Worm (Caenorhabditis elegans) whole organism, L1 larva: ENCODE measurements around the gene C33H5.2.

ENCODE experiments used
- C04F5.9 ChIP-seq: sonication (generic microtip); optimal IDR thresholded peaks from 2 replicates; lab custom pipeline; 2016; ENCODE audit warnings: missing genetic modification characterization, missing compliant biosample characterization
- C16A3.4 ChIP-seq: fragments of 150-350 bp; optimal IDR thresholded peaks from 2 replicates; lab custom pipeline; 2014; ENCODE audit warnings: missing biosample characterization, missing genetic modification characterization
- C34B4.2 ChIP-seq: sonication (generic microtip); optimal IDR thresholded peaks from 2 replicates; lab custom pipeline; 2017; ENCODE audit warnings: mild to moderate bottlenecking, missing genetic modification characterization, missing compliant biosample characterization
- F16B12.6 ChIP-seq: fragments of 150-350 bp; optimal IDR thresholded peaks from 2 replicates; lab custom pipeline; 2014; ENCODE audit warnings: missing biosample characterization, missing genetic modification characterization
- Y116A8C.19 ChIP-seq: sonication (generic microtip); optimal IDR thresholded peaks from 2 replicates; lab custom pipeline; 2016; ENCODE audit warnings: missing compliant biosample characterization, missing genetic modification characterization, borderline replicate concordance
- ama-1 ChIP-seq: fragments of 150-350 bp; optimal IDR thresholded peaks from 2 replicates; lab custom pipeline; 2014
- dpl-1 ChIP-seq, 3 experiments: fragments of 150-350 bp in 2 of 3; sonication (generic microtip) in 1 of 3; optimal IDR thresholded peaks; 2 replicates each; lab custom pipeline; 2014 to 2017; ENCODE audit warnings: missing biosample characterization in 3 of 3, missing genetic modification characterization in 3 of 3, missing genetic modification reagents in 3 of 3
- dsc-1 ChIP-seq: sonication (generic microtip); optimal IDR thresholded peaks from 2 replicates; lab custom pipeline; 2016; ENCODE audit warnings: mild to moderate bottlenecking, missing genetic modification characterization, missing compliant biosample characterization
- efl-1 ChIP-seq, 4 experiments: fragments of 150-350 bp; optimal IDR thresholded peaks in 3 of 4; peaks in 1 of 4; 1 replicate in 1 of 4; 2 replicates in 3 of 4; lab custom pipeline; 2014; ENCODE audit warnings: missing biosample characterization in 2 of 4, missing genetic modification characterization in 2 of 4, missing genetic modification reagents in 2 of 4
- elt-2 ChIP-seq: sonication (generic microtip); optimal IDR thresholded peaks from 2 replicates; lab custom pipeline; 2016; ENCODE audit warnings: missing genetic modification characterization, mild to moderate bottlenecking, inconsistent platforms, missing compliant biosample characterization, missing genetic modification reagents
- elt-3 ChIP-seq, 6 experiments: fragments of 150-350 bp in 1 of 6; sonication (generic microtip); optimal IDR thresholded peaks; 2 replicates each; lab custom pipeline; 2017 to 2018; ENCODE audit warnings: missing biosample characterization in 6 of 6, missing genetic modification characterization in 6 of 6, inconsistent platforms in 1 of 6
- fkh-4 ChIP-seq: sonication (generic microtip); optimal IDR thresholded peaks from 2 replicates; lab custom pipeline; 2016; ENCODE audit warnings: missing compliant biosample characterization, missing genetic modification characterization, borderline replicate concordance
- fos-1 ChIP-seq: fragments of 150-350 bp; optimal IDR thresholded peaks from 2 replicates; lab custom pipeline; 2014; ENCODE audit warnings: missing biosample characterization, missing genetic modification characterization
- lin-14 ChIP-seq: fragments of 200-800 bp; sonication (Bioruptor generic); optimal IDR thresholded peaks from 2 replicates; lab custom pipeline; 2018; ENCODE audit warnings: mild to moderate bottlenecking, missing genetic modification characterization, moderate library complexity, missing compliant biosample characterization
- lin-15B ChIP-seq: fragments of 150-350 bp; sonication (generic microtip); optimal IDR thresholded peaks from 3 replicates; lab custom pipeline; 2014; ENCODE audit warnings: missing biosample characterization, missing genetic modification characterization
- lin-35 ChIP-seq, 2 experiments: fragments of 150-350 bp; optimal IDR thresholded peaks; 2 replicates each; lab custom pipeline; 2014; ENCODE audit warnings: missing biosample characterization in 2 of 2, missing genetic modification characterization in 2 of 2, missing genetic modification reagents in 2 of 2
- lin-39 ChIP-seq: fragments of 150-350 bp; optimal IDR thresholded peaks from 2 replicates; lab custom pipeline; 2014; ENCODE audit warnings: missing biosample characterization, missing genetic modification reagents, missing genetic modification characterization
- lir-3 ChIP-seq: sonication (generic microtip); optimal IDR thresholded peaks from 2 replicates; lab custom pipeline; 2016; ENCODE audit warnings: mild to moderate bottlenecking, missing genetic modification characterization, moderate library complexity, missing compliant biosample characterization; ENCODE audit not compliant: poor library complexity
- mep-1 ChIP-seq: fragments of 150-350 bp; optimal IDR thresholded peaks from 2 replicates; lab custom pipeline; 2014; ENCODE audit warnings: missing biosample characterization, missing genetic modification characterization
- nhr-11 ChIP-seq: fragments of 150-350 bp; optimal IDR thresholded peaks from 2 replicates; lab custom pipeline; 2014; ENCODE audit warnings: missing biosample characterization, missing genetic modification characterization
- nhr-20 ChIP-seq: sonication (generic microtip); optimal IDR thresholded peaks from 2 replicates; lab custom pipeline; 2016; ENCODE audit warnings: mild to moderate bottlenecking, missing genetic modification characterization, missing compliant biosample characterization
- nhr-28 ChIP-seq: fragments of 150-350 bp; optimal IDR thresholded peaks from 2 replicates; lab custom pipeline; 2014; ENCODE audit warnings: missing biosample characterization, missing genetic modification characterization
- nhr-76 ChIP-seq: sonication (generic microtip); optimal IDR thresholded peaks from 2 replicates; lab custom pipeline; 2017; ENCODE audit warnings: missing biosample characterization, missing genetic modification characterization
- nhr-77 ChIP-seq: fragments of 150-350 bp; optimal IDR thresholded peaks from 2 replicates; lab custom pipeline; 2014; ENCODE audit warnings: missing biosample characterization, missing genetic modification characterization
- nhr-84 ChIP-seq: sonication (generic microtip); optimal IDR thresholded peaks from 2 replicates; lab custom pipeline; 2017; ENCODE audit warnings: missing biosample characterization, missing genetic modification characterization
- pax-3 ChIP-seq: fragments of 200-800 bp; sonication (Bioruptor generic); optimal IDR thresholded peaks from 2 replicates; lab custom pipeline; 2018; ENCODE audit warnings: mild to moderate bottlenecking, missing genetic modification characterization, moderate library complexity, missing compliant biosample characterization
- pqm-1 ChIP-seq: sonication (generic microtip); optimal IDR thresholded peaks from 3 replicates; lab custom pipeline; 2017; ENCODE audit warnings: missing biosample characterization, missing genetic modification characterization
- skn-1 ChIP-seq: fragments of 150-350 bp; optimal IDR thresholded peaks from 2 replicates; lab custom pipeline; 2014; ENCODE audit warnings: missing biosample characterization, missing genetic modification characterization
- swsn-7 ChIP-seq: sonication (generic microtip); optimal IDR thresholded peaks from 2 replicates; lab custom pipeline; 2016; ENCODE audit warnings: missing genetic modification characterization, missing compliant biosample characterization
- unc-130 ChIP-seq: fragments of 150-350 bp; optimal IDR thresholded peaks from 2 replicates; lab custom pipeline; 2017; ENCODE audit warnings: missing biosample characterization, missing genetic modification characterization, inconsistent platforms
- unc-62 ChIP-seq: fragments of 150-350 bp; optimal IDR thresholded peaks from 2 replicates; lab custom pipeline; 2014; ENCODE audit warnings: missing biosample characterization, missing genetic modification reagents, missing genetic modification characterization
- unc-86 ChIP-seq: sonication (generic microtip); optimal IDR thresholded peaks from 2 replicates; lab custom pipeline; 2016; ENCODE audit warnings: missing genetic modification characterization, missing compliant biosample characterization
- unc-98 ChIP-seq: fragments of 200-800 bp; sonication (Bioruptor generic); IDR thresholded peaks from 2 replicates; pipeline ENCODE4 v1.3.6; 2022; ENCODE audit warnings: missing genetic modification characterization, missing compliant biosample characterization
- vab-15 ChIP-seq: sonication (generic microtip); optimal IDR thresholded peaks from 2 replicates; lab custom pipeline; 2017; ENCODE audit warnings: missing genotype, mild to moderate bottlenecking, missing genetic modification characterization, missing compliant biosample characterization
- zag-1 ChIP-seq: fragments of 150-350 bp; optimal IDR thresholded peaks from 2 replicates; lab custom pipeline; 2014; ENCODE audit warnings: missing biosample characterization, missing genetic modification characterization
- zip-4 ChIP-seq: fragments of 200-800 bp; sonication (Bioruptor generic); optimal IDR thresholded peaks from 2 replicates; lab custom pipeline; 2018; ENCODE audit warnings: mild to moderate bottlenecking, missing genetic modification characterization, moderate library complexity, missing compliant biosample characterization
- ztf-11 ChIP-seq, 2 experiments: sonication (generic microtip); optimal IDR thresholded peaks; 2 replicates each; lab custom pipeline; 2016 to 2017; ENCODE audit warnings: missing genetic modification characterization in 2 of 2, missing biosample characterization in 1 of 2, missing compliant biosample characterization in 1 of 2

Gene C33H5.2

ce11 chrIV:7790801-7791588 is 13.8 kb upstream of the C33H5.2 start, which contains the start of gene rsp-6 (continued):
- TF ChIP-seq ztf-11 (tag; optimal IDR thresholded peaks at IDR 0.05; lab: Kevin White, UChicago), result peak in 1 of 2 experiments; percentile 1
- TF ChIP-seq nhr-28 (tag; lab: Kevin White, UChicago), result no peak
- no peak for TF ChIP-seq nhr-76 (tag; lab: Kevin White, UChicago)
- TF ChIP-seq elt-3 (tag; optimal IDR thresholded peaks at IDR 0.05; lab: Kevin White, UChicago), result peak in 2 of 6 experiments; percentile 9 to 72
- peak; percentile 92 to 96 (median 94) for TF ChIP-seq dpl-1 (GFP tag; optimal IDR thresholded peaks at IDR 0.05; lab: Kevin White, UChicago)
- peak; percentile 82 for TF ChIP-seq fos-1 (tag; lab: Kevin White, UChicago)
- TF ChIP-seq fkh-4 (tag; lab: Kevin White, UChicago), result no peak
- no peak for TF ChIP-seq pax-3
- peak; percentile 87 for TF ChIP-seq unc-130 (tag; lab: Kevin White, UChicago)
- TF ChIP-seq zag-1 (tag; lab: Kevin White, UChicago), result no peak
- no peak for TF ChIP-seq Y116A8C.19
- TF ChIP-seq vab-15 (tag; lab: Kevin White, UChicago), result peak; percentile 90

DNA sequence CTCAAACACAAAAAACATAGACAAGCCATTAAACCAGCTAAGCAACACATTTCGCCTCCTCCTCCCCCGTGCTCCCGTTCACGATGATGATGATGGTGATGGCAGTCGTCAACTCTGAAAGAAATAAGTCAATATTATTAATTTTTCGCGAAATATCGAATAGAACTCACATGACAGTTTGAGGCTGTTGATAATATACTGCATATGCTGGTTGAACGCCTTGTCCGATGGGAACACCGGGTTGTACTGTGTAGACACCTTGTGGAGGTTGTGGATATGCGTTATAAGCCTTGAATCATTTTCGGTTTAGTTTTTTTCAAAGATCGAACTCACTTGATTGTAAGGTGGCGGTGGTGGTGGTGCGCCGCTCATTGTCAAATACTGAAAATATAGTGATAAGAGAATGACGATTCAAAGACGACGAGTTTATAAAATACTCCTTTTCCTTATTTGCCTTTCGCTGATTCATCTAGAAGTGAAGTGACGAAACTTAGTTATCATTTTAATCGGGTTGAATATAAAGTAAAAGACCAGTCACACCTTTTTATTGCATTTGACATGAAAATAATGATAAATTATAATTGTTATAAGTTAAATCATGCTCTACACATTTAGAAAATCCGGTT is 12.9 kb upstream of the C33H5.2 start, which contains the start of gene C33H5.13:
Gene C33H5.13 (minus strand): TSS at position 443 of the 626 bp plus-strand sequence.
- no peak for TF ChIP-seq nhr-77 (tag; lab: Kevin White, UChicago)
- TF ChIP-seq C04F5.9 (tag; lab: Kevin White, UChicago), result no peak
- no peak for TF ChIP-seq ztf-11 (tag; optimal IDR thresholded peaks at IDR 0.05; lab: Kevin White, UChicago)
- TF ChIP-seq nhr-84 (tag; lab: Kevin White, UChicago), result no peak
- TF ChIP-seq Y116A8C.19, result no peak
- TF ChIP-seq swsn-7, result no peak
- TF ChIP-seq unc-130 (tag; lab: Kevin White, UChicago), result no peak
- no peak for TF ChIP-seq pqm-1
- TF ChIP-seq nhr-11 (tag; lab: Kevin White, UChicago), result no peak
- TF ChIP-seq unc-98 (GFP tag; lab: Robert Waterston, UW), result no peak
- TF ChIP-seq unc-86, result no peak
- peak; percentile 34 for TF ChIP-seq elt-2 (tag; lab: Kevin White, UChicago)
- no peak for TF ChIP-seq lin-14 (GFP tag; lab: Kevin White, UChicago)
- TF ChIP-seq zip-4 (GFP tag; lab: Kevin White, UChicago), result no peak
- no peak for TF ChIP-seq lin-39
- TF ChIP-seq lir-3 (tag; lab: Kevin White, UChicago), result no peak
- TF ChIP-seq nhr-20, result no peak
- TF ChIP-seq unc-62, result no peak
- no peak for TF ChIP-seq mep-1
- TF ChIP-seq F16B12.6, result no peak
- TF ChIP-seq ama-1 (lab: Kevin White, UChicago), result no peak
- TF ChIP-seq lin-35 (GFP tag; optimal IDR thresholded peaks at IDR 0.05; lab: Kevin White, UChicago), result peak in 1 of 2 experiments; percentile 20
- TF ChIP-seq efl-1 (optimal IDR thresholded peaks at IDR 0.05; lab: Kevin White, UChicago), result peak in 1 of 2 experiments; percentile 6
- peak in 1 of 2 experiments; percentile 56 for TF ChIP-seq efl-1 (GFP tag; optimal IDR thresholded peaks at IDR 0.05 in 1 of 2; lab: Kevin White, UChicago)
- no peak for TF ChIP-seq lin-15B (tag; lab: Kevin White, UChicago)
- no peak for TF ChIP-seq C34B4.2

- TF ChIP-seq skn-1 (tag; lab: Kevin White, UChicago), result no peak
- no peak for TF ChIP-seq pax-3
- no peak for TF ChIP-seq dsc-1 (tag; lab: Kevin White, UChicago)
- TF ChIP-seq C16A3.4 (tag; lab: Kevin White, UChicago), result no peak
- TF ChIP-seq swsn-7, result no peak
These were observed 10.1 kb upstream of the C33H5.2 start, which contains the start of gene ntp-1 for ce11 chrIV:7794709-7795108. ntp-1 (minus strand) TSS chrIV:7794809.
